Worm (Caenorhabditis elegans) whole organism, midembryonic: ENCODE results near the gene F23H11.5.

Experiments
- flt-1 ChIP-seq: fragments of 200-800 bp; sonication (Bioruptor generic); IDR thresholded peaks from 2 replicates; pipeline ENCODE4 v1.3.6; 2022; ENCODE audit warnings: missing genetic modification characterization, missing compliant biosample characterization
- klf-2 ChIP-seq: fragments of 200-800 bp; sonication (Bioruptor generic); conservative IDR thresholded peaks from 2 replicates; pipeline ENCODE4 v1.3.6; 2022; ENCODE audit warnings: missing genetic modification reagents, missing genetic modification characterization, missing compliant biosample characterization
- med-1 ChIP-seq: sonication (generic microtip); optimal IDR thresholded peaks from 2 replicates; lab custom pipeline; 2017; ENCODE audit warnings: missing genetic modification characterization, mild to moderate bottlenecking, missing compliant biosample characterization, antibody characterized with exemption, missing genetic modification reagents; ENCODE audit not compliant: insufficient read depth
- ref-1 ChIP-seq: fragments of 200-800 bp; sonication (Bioruptor generic); conservative IDR thresholded peaks from 2 replicates; pipeline ENCODE4 v1.3.6; 2022; ENCODE audit warnings: missing genetic modification reagents, missing genetic modification characterization, missing compliant biosample characterization
- ztf-29 ChIP-seq: fragments of 200-800 bp; sonication (Bioruptor generic); IDR thresholded peaks from 2 replicates; pipeline ENCODE4 v1.3.6; 2022; ENCODE audit warnings: missing genetic modification reagents, missing genetic modification characterization, missing compliant biosample characterization

DNA sequence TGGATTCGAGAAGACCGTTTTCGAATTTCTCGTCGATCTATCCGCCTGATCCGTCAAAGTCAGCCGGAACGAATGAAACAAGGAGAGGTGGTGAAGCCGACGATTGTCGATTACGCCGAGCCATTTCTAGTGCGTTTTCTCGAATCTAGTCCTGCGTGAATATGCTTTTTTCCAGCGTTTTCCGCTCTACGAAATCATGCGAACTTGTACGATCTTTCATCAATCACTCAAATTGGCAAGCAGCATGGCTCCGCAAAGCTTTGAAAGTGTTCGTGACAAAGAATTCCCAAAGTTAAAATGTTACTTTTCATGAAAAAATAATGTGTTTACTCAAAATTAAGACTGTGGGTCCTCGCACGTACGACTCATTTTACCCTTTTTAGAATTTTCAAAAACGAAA, 13.5 kb downstream of the F23H11.5 start:
- TF ChIP-seq ztf-29: no peak
- no peak for TF ChIP-seq med-1 (GFP tag; lab: Kevin White, UChicago)
- TF ChIP-seq flt-1: no peak
- TF ChIP-seq ref-1 (GFP tag; lab: Robert Waterston, UW): no peak
- TF ChIP-seq klf-2 (GFP tag; lab: Robert Waterston, UW): no peak
